Fruit fly (Drosophila melanogaster) whole organism, pupa: Measurements from ENCODE around the gene CG44139.
A peak's percentile ranks its signal among the peaks of the same experiment; 100 is the strongest.

ENCODE experiments used
- CG13204 ChIP-seq: fragments of 200-800 bp; sonication (Bioruptor generic); optimal IDR thresholded peaks from 2 replicates; lab custom pipeline; 2018; ENCODE audit warnings: missing biosample characterization, mild to moderate bottlenecking, missing genetic modification characterization, moderate library complexity
- CG17806 ChIP-seq: fragments of 200-800 bp; sonication (Bioruptor generic); optimal IDR thresholded peaks from 2 replicates; lab custom pipeline; 2018; ENCODE audit warnings: missing biosample characterization, mild to moderate bottlenecking, missing genetic modification characterization, moderate library complexity
- CG8301 ChIP-seq: fragments of 200-800 bp; sonication (Bioruptor generic); optimal IDR thresholded peaks from 2 replicates; lab custom pipeline; 2018; ENCODE audit warnings: missing biosample characterization, mild to moderate bottlenecking, missing genetic modification characterization
- EcR ChIP-seq: fragments of 200-800 bp; sonication (Bioruptor generic); optimal IDR thresholded peaks from 3 replicates; lab custom pipeline; 2019; ENCODE audit warnings: missing biosample characterization, missing genetic modification characterization, mild to moderate bottlenecking, moderate library complexity, missing genetic modification reagents
- Ets98B ChIP-seq: fragments of 200-800 bp; sonication (Bioruptor generic); IDR thresholded peaks from 2 replicates; pipeline ENCODE4 v1.3.6; 2022; ENCODE audit warnings: missing biosample characterization, missing genetic modification characterization

DNA sequence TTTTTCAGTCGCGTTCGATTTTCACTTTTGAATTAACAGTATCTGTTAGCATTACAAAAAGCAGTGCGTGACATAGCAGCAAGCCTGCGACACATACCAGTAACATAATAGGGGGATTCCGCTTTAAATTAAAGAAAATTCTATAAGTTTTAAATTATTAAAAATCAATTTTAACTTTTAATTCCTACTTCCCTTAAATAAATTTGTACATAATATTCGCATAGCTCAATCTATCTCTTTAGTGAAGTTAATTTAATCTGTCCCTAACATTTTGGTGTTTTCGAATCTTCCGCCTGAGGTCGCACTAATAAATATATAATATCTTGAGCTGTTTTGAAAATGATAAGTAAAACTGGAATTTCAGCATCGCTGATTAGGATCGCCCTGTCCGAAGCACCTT is 4.1 kb upstream of the CG44139 start, which contains the start of gene CG9886:
- TF ChIP-seq CG8301 = peak; percentile 50
- TF ChIP-seq CG13204 = no peak
- TF ChIP-seq Ets98B = peak; percentile 56; the same call in 1 of the 2 replicates
- TF ChIP-seq EcR (GFP tag; lab: Kevin White, UChicago) = no peak
- TF ChIP-seq CG17806 (tag; lab: Kevin White, UChicago) = no peak
